Worm (Caenorhabditis elegans) whole organism, L4 larva: ENCODE measurements around the gene K10B4.1.
A peak's percentile ranks its signal among the peaks of the same experiment; 100 is the strongest.

Experiments
- D1046.2 ChIP-seq: fragments of 200-800 bp; sonication (Bioruptor generic); IDR thresholded peaks from 2 replicates; pipeline ENCODE4 v1.3.6; 2022; ENCODE audit warnings: missing genetic modification characterization, missing compliant biosample characterization
- F26F4.8 ChIP-seq: fragments of 200-800 bp; sonication (Bioruptor generic); conservative IDR thresholded peaks from 2 replicates; pipeline ENCODE4 v1.3.6; 2022; ENCODE audit warnings: missing genetic modification characterization, missing compliant biosample characterization
- ZK546.5 ChIP-seq, 2 experiments: sonication (generic microtip); optimal IDR thresholded peaks; 2 replicates each; lab custom pipeline; 2017; ENCODE audit warnings: missing biosample characterization in 2 of 2, missing genetic modification characterization in 2 of 2
- aha-1 ChIP-seq: fragments of 150-350 bp; peaks from one replicate; lab custom pipeline; 2014; ENCODE audit warnings: missing biosample characterization, missing genetic modification characterization
- ama-1 ChIP-seq: fragments of 150-350 bp; optimal IDR thresholded peaks from 2 replicates; lab custom pipeline; 2014; ENCODE audit warnings: inconsistent platforms, mixed read lengths
- attf-4 ChIP-seq: sonication (generic microtip); optimal IDR thresholded peaks from 3 replicates; lab custom pipeline; 2017; ENCODE audit warnings: missing biosample characterization, missing genetic modification characterization
- ceh-20 ChIP-seq: fragments of 200-800 bp; sonication (Bioruptor generic); IDR thresholded peaks from 2 replicates; pipeline ENCODE4 v1.3.6; 2022; ENCODE audit warnings: missing genetic modification reagents, missing genetic modification characterization, missing compliant biosample characterization
- daf-16 ChIP-seq, 3 experiments: sonication (generic microtip); optimal IDR thresholded peaks; 2 replicates each; lab custom pipeline; 2016 to 2017; ENCODE audit warnings: missing genetic modification characterization in 3 of 3, missing genetic modification reagents in 3 of 3, mild to moderate bottlenecking in 2 of 3, missing compliant biosample characterization in 2 of 3, missing biosample characterization in 1 of 3, moderate library complexity in 1 of 3
- daf-8 ChIP-seq: fragments of 200-800 bp; sonication (Bioruptor generic); IDR thresholded peaks from 2 replicates; pipeline ENCODE4 v1.3.6; 2022; ENCODE audit warnings: missing genetic modification characterization, missing compliant biosample characterization
- dmd-8 ChIP-seq: fragments of 200-800 bp; sonication (Bioruptor generic); IDR thresholded peaks from 2 replicates; pipeline ENCODE4 v1.3.6; 2022; ENCODE audit warnings: missing genetic modification characterization, missing compliant biosample characterization
- fkh-10 ChIP-seq: fragments of 150-350 bp; optimal IDR thresholded peaks from 2 replicates; lab custom pipeline; 2014; ENCODE audit warnings: missing biosample characterization, missing genetic modification reagents, missing genetic modification characterization
- hlh-11 ChIP-seq: fragments of 200-800 bp; sonication (Bioruptor generic); optimal IDR thresholded peaks from 2 replicates; lab custom pipeline; 2018; ENCODE audit warnings: mild to moderate bottlenecking, missing genetic modification characterization, missing compliant biosample characterization
- jun-1 ChIP-seq: fragments of 150-350 bp; optimal IDR thresholded peaks from 2 replicates; lab custom pipeline; 2014; ENCODE audit warnings: missing biosample characterization, missing genetic modification reagents, missing genetic modification characterization
- lsy-2 ChIP-seq, 2 experiments: fragments of 150-350 bp in 1 of 2; sonication (generic microtip) in 1 of 2; optimal IDR thresholded peaks; 2 replicates each; lab custom pipeline; 2014 to 2017; ENCODE audit warnings: missing biosample characterization in 2 of 2, missing genetic modification characterization in 2 of 2
- madf-9 ChIP-seq: fragments of 200-800 bp; sonication (Bioruptor generic); conservative IDR thresholded peaks from 2 replicates; pipeline ENCODE4 v1.3.6; 2022; ENCODE audit warnings: missing genetic modification reagents, missing genetic modification characterization, missing compliant biosample characterization
- mdl-1 ChIP-seq, 2 experiments: fragments of 150-350 bp in 1 of 2; sonication (generic microtip) in 1 of 2; optimal IDR thresholded peaks; 2 replicates each; lab custom pipeline; 2014 to 2017; ENCODE audit warnings: missing biosample characterization in 2 of 2, missing genetic modification characterization in 2 of 2
- mxl-2 ChIP-seq: fragments of 200-800 bp; sonication (Bioruptor generic); conservative IDR thresholded peaks from 2 replicates; pipeline ENCODE4 v1.3.6; 2022; ENCODE audit warnings: missing genetic modification reagents, missing genetic modification characterization, missing compliant biosample characterization
- nhr-28 ChIP-seq: fragments of 150-350 bp; optimal IDR thresholded peaks from 2 replicates; lab custom pipeline; 2014; ENCODE audit warnings: missing biosample characterization, missing genetic modification characterization
- pqm-1 ChIP-seq: sonication (generic microtip); optimal IDR thresholded peaks from 2 replicates; lab custom pipeline; 2017; ENCODE audit warnings: missing biosample characterization, missing genetic modification characterization
- saeg-2 ChIP-seq: fragments of 200-800 bp; sonication (Bioruptor generic); IDR thresholded peaks from 2 replicates; pipeline ENCODE4 v1.3.6; 2022; ENCODE audit warnings: missing genetic modification reagents, missing genetic modification characterization, missing compliant biosample characterization
- set-16 ChIP-seq: fragments of 200-800 bp; sonication (Bioruptor generic); IDR thresholded peaks from 2 replicates; pipeline ENCODE4 v1.3.6; 2022; ENCODE audit warnings: missing genetic modification reagents, missing genetic modification characterization, missing compliant biosample characterization
- tra-1 ChIP-seq: fragments of 200-800 bp; sonication (Bioruptor generic); IDR thresholded peaks from 2 replicates; pipeline ENCODE4 v1.3.6; 2022; ENCODE audit warnings: missing genetic modification reagents, missing genetic modification characterization, missing compliant biosample characterization
- zfp-3 ChIP-seq: fragments of 200-800 bp; sonication (Bioruptor generic); conservative IDR thresholded peaks from 2 replicates; pipeline ENCODE4 v1.3.6; 2022; ENCODE audit warnings: missing genetic modification reagents, missing genetic modification characterization, missing compliant biosample characterization

The K10B4.1 gene

ce11 chrII:178146-178545 is 42.9 kb downstream of the K10B4.1 start:
- TF ChIP-seq hlh-11 (tag; lab: Kevin White, UChicago) (peak; percentile 14), nhr-28 (peak; percentile 82), aha-1 (tag; lab: Kevin White, UChicago) (peak; percentile 47), ama-1 (no peak)

DNA sequence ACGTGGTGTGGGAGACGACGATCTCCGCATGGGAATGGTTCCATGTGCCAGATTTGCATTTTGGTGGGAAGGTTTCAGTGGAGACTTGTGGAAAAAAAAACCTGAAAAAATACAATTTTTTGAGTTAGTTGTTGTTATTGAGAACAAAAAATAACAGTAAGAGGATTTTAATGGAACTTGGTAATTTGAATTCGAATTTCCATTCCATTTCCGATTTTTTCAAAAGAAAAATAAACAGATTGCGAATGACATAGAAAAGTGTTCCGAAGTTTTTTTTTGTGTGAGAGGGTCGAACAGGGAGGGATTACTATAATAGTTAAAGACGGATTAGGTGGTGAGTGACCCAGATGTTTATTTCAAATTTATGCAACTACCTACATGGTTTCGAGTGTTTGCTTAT is 43.7 kb downstream of the K10B4.1 start, which contains the start of gene T01D1.4:
TSS of gene T01D1.4 (minus strand) at position 101 of the 400 bp plus-strand sequence.
- TF ChIP-seq madf-9 (GFP tag; lab: Robert Waterston, UW), result no peak
- TF ChIP-seq dmd-8 (GFP tag; lab: Robert Waterston, UW), result no peak
- no peak for TF ChIP-seq mxl-2
- TF ChIP-seq mdl-1 (tag; optimal IDR thresholded peaks at IDR 0.05; lab: Kevin White, UChicago), result no peak
- no peak for TF ChIP-seq zfp-3 (GFP tag; lab: Robert Waterston, UW)
- no peak for TF ChIP-seq jun-1
- TF ChIP-seq saeg-2 (GFP tag; lab: Robert Waterston, UW), result no peak
- TF ChIP-seq ZK546.5 (tag; optimal IDR thresholded peaks at IDR 0.05; lab: Kevin White, UChicago), result no peak
- no peak for TF ChIP-seq daf-8 (GFP tag; lab: Robert Waterston, UW)
- no peak for TF ChIP-seq F26F4.8 (GFP tag; lab: Robert Waterston, UW)
- TF ChIP-seq D1046.2 (GFP tag; lab: Robert Waterston, UW), result no peak
- TF ChIP-seq attf-4, result no peak
- no peak for TF ChIP-seq set-16 (GFP tag; lab: Robert Waterston, UW)
- no peak for TF ChIP-seq daf-16 (GFP tag; optimal IDR thresholded peaks at IDR 0.05; lab: Kevin White, UChicago)
- no peak for TF ChIP-seq daf-16 (tag; optimal IDR thresholded peaks at IDR 0.05; lab: Kevin White, UChicago)
- no peak for TF ChIP-seq pqm-1 (tag; lab: Kevin White, UChicago)
- TF ChIP-seq lsy-2 (tag; optimal IDR thresholded peaks at IDR 0.05; lab: Kevin White, UChicago), result no peak
- TF ChIP-seq aha-1 (tag; lab: Kevin White, UChicago), result no peak
- no peak for TF ChIP-seq fkh-10 (GFP tag; lab: Kevin White, UChicago)

DNA sequence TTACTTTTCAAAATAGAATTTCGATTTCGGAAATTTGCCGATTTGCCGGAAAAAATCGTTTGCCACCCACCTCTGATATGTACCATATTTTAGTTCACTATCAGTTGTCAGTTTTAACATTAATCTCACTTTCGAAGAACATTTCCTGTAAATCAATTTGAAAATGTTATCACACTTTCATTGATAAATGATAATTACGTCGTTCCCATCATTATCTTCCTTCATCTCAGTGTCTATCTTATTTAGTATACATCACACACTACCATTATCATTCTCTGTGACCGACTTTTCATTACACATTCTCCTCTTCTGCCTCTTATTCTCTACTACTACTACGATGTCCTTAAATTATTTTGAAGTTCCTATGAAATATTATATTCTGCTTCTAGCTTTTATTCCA is 51.2 kb downstream of the K10B4.1 start, which contains the start of gene T01D1.8:
TSS of gene T01D1.8 (plus strand) at position 236 of the 400 bp plus-strand sequence.
- TF ChIP-seq ceh-20 (GFP tag; lab: Robert Waterston, UW) (no peak), ama-1 (no peak), nhr-28 (peak; percentile 17), tra-1 (GFP tag; lab: Robert Waterston, UW) (no peak)

ce11 chrII:188967-189366 is 53.7 kb downstream of the K10B4.1 start, which contains the start of gene T01D1.5:
Gene T01D1.5 (minus strand): TSS chrII:189067.
- TF ChIP-seq mxl-2 (no peak), mdl-1 (tag; optimal IDR thresholded peaks at IDR 0.05; lab: Kevin White, UChicago) (no peak), aha-1 (tag; lab: Kevin White, UChicago) (peak; percentile 38)
